Worm (Caenorhabditis elegans) whole organism, young adult: ENCODE measurements around the gene C54C6.11.

Experiments used
- B0336.3 ChIP-seq: fragments of 200-800 bp; sonication (Bioruptor generic); IDR thresholded peaks from 2 replicates; pipeline ENCODE4 v1.3.6; 2022; ENCODE audit warnings: missing genetic modification characterization, missing compliant biosample characterization
- D2030.7 ChIP-seq: fragments of 200-800 bp; sonication (Bioruptor generic); IDR thresholded peaks from 2 replicates; pipeline ENCODE4 v1.3.6; 2022; ENCODE audit warnings: missing genetic modification reagents, missing genetic modification characterization, missing compliant biosample characterization
- F49E8.2 ChIP-seq: sonication (generic microtip); optimal IDR thresholded peaks from 3 replicates; lab custom pipeline; 2017; ENCODE audit warnings: missing genetic modification characterization, mild to moderate bottlenecking, missing compliant biosample characterization, antibody characterized with exemption, moderate library complexity; ENCODE audit not compliant: insufficient read depth
- F55B11.4 ChIP-seq: sonication (generic microtip); optimal IDR thresholded peaks from 2 replicates; lab custom pipeline; 2016; ENCODE audit warnings: missing compliant biosample characterization, missing genetic modification characterization, borderline replicate concordance; ENCODE audit not compliant: insufficient read depth
- F57C9.4 ChIP-seq: sonication (generic microtip); optimal IDR thresholded peaks from 2 replicates; lab custom pipeline; 2017; ENCODE audit warnings: mild to moderate bottlenecking, missing genetic modification characterization, missing compliant biosample characterization
- K12H6.12 ChIP-seq: fragments of 200-800 bp; sonication (Bioruptor generic); optimal IDR thresholded peaks from 2 replicates; lab custom pipeline; 2018; ENCODE audit warnings: mild to moderate bottlenecking, missing genetic modification characterization, missing compliant biosample characterization
- Y53F4B.3 ChIP-seq: fragments of 200-800 bp; sonication (Bioruptor generic); IDR thresholded peaks from 2 replicates; pipeline ENCODE4 v1.3.6; 2022; ENCODE audit warnings: missing genetic modification reagents, missing genetic modification characterization, missing compliant biosample characterization
- Y53G8AR.9 ChIP-seq: fragments of 200-800 bp; sonication (Bioruptor generic); conservative IDR thresholded peaks from 2 replicates; pipeline ENCODE4 v1.3.6; 2022; ENCODE audit warnings: missing genetic modification reagents, missing genetic modification characterization, missing compliant biosample characterization
- Y79H2A.3 ChIP-seq: fragments of 200-800 bp; sonication (Bioruptor generic); conservative IDR thresholded peaks from 2 replicates; pipeline ENCODE4 v1.3.6; 2022; ENCODE audit warnings: missing genetic modification reagents, missing genetic modification characterization, missing compliant biosample characterization
- aptf-2 ChIP-seq: fragments of 200-800 bp; sonication (Bioruptor generic); conservative IDR thresholded peaks from 2 replicates; pipeline ENCODE4 v1.3.6; 2022; ENCODE audit warnings: missing genetic modification reagents, missing genetic modification characterization, missing compliant biosample characterization
- atf-7 ChIP-seq: sonication (generic microtip); optimal IDR thresholded peaks from 2 replicates; lab custom pipeline; 2017; ENCODE audit warnings: mild to moderate bottlenecking, missing genetic modification characterization, missing compliant biosample characterization
- athp-1 ChIP-seq: sonication (generic microtip); optimal IDR thresholded peaks from 2 replicates; lab custom pipeline; 2017; ENCODE audit warnings: mild to moderate bottlenecking, missing genetic modification characterization, missing compliant biosample characterization
- attf-6 ChIP-seq: fragments of 200-800 bp; sonication (Bioruptor generic); IDR thresholded peaks from 2 replicates; pipeline ENCODE4 v1.3.6; 2022; ENCODE audit warnings: missing genetic modification reagents, missing genetic modification characterization, missing compliant biosample characterization
- bed-2 ChIP-seq: fragments of 200-800 bp; sonication (Bioruptor generic); IDR thresholded peaks from 2 replicates; pipeline ENCODE4 v1.3.6; 2022; ENCODE audit warnings: missing genetic modification reagents, missing genetic modification characterization, missing compliant biosample characterization
- ceh-40 ChIP-seq: fragments of 200-800 bp; sonication (Bioruptor generic); IDR thresholded peaks from 2 replicates; pipeline ENCODE4 v1.3.6; 2022; ENCODE audit warnings: missing genetic modification characterization, missing compliant biosample characterization
- die-1 ChIP-seq: sonication (generic microtip); optimal IDR thresholded peaks from 2 replicates; lab custom pipeline; 2016; ENCODE audit warnings: missing genotype, mild to moderate bottlenecking, missing genetic modification characterization, missing compliant biosample characterization
- dpl-1 ChIP-seq: fragments of 150-350 bp; optimal IDR thresholded peaks from 2 replicates; lab custom pipeline; 2014; ENCODE audit warnings: missing biosample characterization, missing genetic modification reagents, missing genetic modification characterization
- fkh-3 ChIP-seq: sonication (generic microtip); optimal IDR thresholded peaks from 2 replicates; lab custom pipeline; 2016; ENCODE audit warnings: mild to moderate bottlenecking, missing genetic modification characterization, missing compliant biosample characterization
- hmg-1.2 ChIP-seq: fragments of 200-800 bp; sonication (Bioruptor generic); IDR thresholded peaks from 2 replicates; pipeline ENCODE4 v1.3.6; 2022; ENCODE audit warnings: missing genetic modification reagents, missing genetic modification characterization, missing compliant biosample characterization
- lin-26 ChIP-seq: fragments of 200-800 bp; sonication (Bioruptor generic); IDR thresholded peaks from 2 replicates; pipeline ENCODE4 v1.3.6; 2022; ENCODE audit warnings: missing genetic modification reagents, missing genetic modification characterization, missing compliant biosample characterization
- lin-35 ChIP-seq, 3 experiments: fragments of 150-350 bp in 2 of 3; sonication (generic microtip) in 1 of 3; optimal IDR thresholded peaks; 2 replicates each; lab custom pipeline; 2014 to 2018; ENCODE audit warnings: missing biosample characterization in 3 of 3, missing genetic modification characterization in 3 of 3, missing genetic modification reagents in 3 of 3
- lsl-1 ChIP-seq: fragments of 200-800 bp; sonication (Bioruptor generic); optimal IDR thresholded peaks from 2 replicates; lab custom pipeline; 2018; ENCODE audit warnings: mild to moderate bottlenecking, missing genetic modification characterization, moderate library complexity, missing compliant biosample characterization
- nfya-1 ChIP-seq: sonication (generic microtip); optimal IDR thresholded peaks from 2 replicates; lab custom pipeline; 2017; ENCODE audit warnings: antibody characterized with exemption, missing compliant biosample characterization, missing genetic modification characterization, borderline replicate concordance; ENCODE audit not compliant: insufficient read depth
- nfyb-1 ChIP-seq: fragments of 200-800 bp; sonication (Bioruptor generic); IDR thresholded peaks from 2 replicates; pipeline ENCODE4 v1.3.6; 2022; ENCODE audit warnings: missing genetic modification reagents, missing genetic modification characterization, missing compliant biosample characterization
- nhr-120 ChIP-seq: fragments of 200-800 bp; sonication (Bioruptor generic); IDR thresholded peaks from 2 replicates; pipeline ENCODE4 v1.3.6; 2022; ENCODE audit warnings: missing genetic modification characterization, missing compliant biosample characterization
- nhr-179 ChIP-seq: sonication (generic microtip); optimal IDR thresholded peaks from 2 replicates; lab custom pipeline; 2016; ENCODE audit warnings: mild to moderate bottlenecking, missing genetic modification characterization, missing compliant biosample characterization
- pbrm-1 ChIP-seq: fragments of 200-800 bp; sonication (Bioruptor generic); IDR thresholded peaks from 2 replicates; pipeline ENCODE4 v1.3.6; 2022; ENCODE audit warnings: missing genetic modification reagents, missing genetic modification characterization, missing compliant biosample characterization
- rcor-1 ChIP-seq: fragments of 200-800 bp; sonication (Bioruptor generic); IDR thresholded peaks from 2 replicates; pipeline ENCODE4 v1.3.6; 2022; ENCODE audit warnings: missing genetic modification reagents, missing genetic modification characterization, missing compliant biosample characterization
- rpc-1 ChIP-seq, 2 experiments: fragments of 150-350 bp in 1 of 2; sonication (generic microtip) in 1 of 2; optimal IDR thresholded peaks; 2 replicates each; lab custom pipeline; 2014 to 2018; ENCODE audit warnings: missing biosample characterization in 1 of 2, missing genetic modification characterization in 1 of 2, missing genetic modification reagents in 1 of 2, missing genotype in 1 of 2
- snpc-1.3 ChIP-seq: sonication (generic microtip); optimal IDR thresholded peaks from 2 replicates; lab custom pipeline; 2017; ENCODE audit warnings: missing genetic modification characterization, mild to moderate bottlenecking, missing compliant biosample characterization, antibody characterized with exemption, moderate library complexity, missing genotype, missing genetic modification reagents; ENCODE audit not compliant: insufficient read depth
- tbp1 ChIP-seq: fragments of 200-800 bp; sonication (Bioruptor generic); optimal IDR thresholded peaks from 2 replicates; lab custom pipeline; 2018; ENCODE audit warnings: mild to moderate bottlenecking, missing genetic modification characterization, missing compliant biosample characterization
- tlf-1 ChIP-seq: fragments of 200-800 bp; sonication (Bioruptor generic); optimal IDR thresholded peaks from 2 replicates; lab custom pipeline; 2018; ENCODE audit warnings: mild to moderate bottlenecking, missing genetic modification characterization, missing compliant biosample characterization
- unc-62 ChIP-seq: fragments of 150-350 bp; optimal IDR thresholded peaks from 2 replicates; lab custom pipeline; 2014; ENCODE audit warnings: missing biosample characterization, missing genetic modification reagents, missing genetic modification characterization
- zfh-2 ChIP-seq: fragments of 200-800 bp; sonication (Bioruptor generic); conservative IDR thresholded peaks from 2 replicates; pipeline ENCODE4 v1.3.6; 2022; ENCODE audit warnings: missing genetic modification reagents, missing genetic modification characterization, missing compliant biosample characterization
- ztf-25 ChIP-seq: fragments of 200-800 bp; sonication (Bioruptor generic); IDR thresholded peaks from 2 replicates; pipeline ENCODE4 v1.3.6; 2022; ENCODE audit warnings: missing genetic modification reagents, missing genetic modification characterization, missing compliant biosample characterization

C54C6.11 gene

ce11 chrIII:3573281-3573680 is 25.2 kb downstream of the C54C6.11 start, which contains the start of gene nhr-6:
TSS of gene nhr-6 (plus strand) at chrIII:3573581.
- TF ChIP-seq lsl-1 (GFP tag; lab: Kevin White, UChicago): no peak
- TF ChIP-seq fkh-3 (tag; lab: Kevin White, UChicago): no peak
- no peak for TF ChIP-seq lin-26
- no peak for TF ChIP-seq lin-35 (GFP tag; optimal IDR thresholded peaks at IDR 0.05; lab: Kevin White, UChicago)
- TF ChIP-seq ceh-40: no peak

- TF ChIP-seq dpl-1 (GFP tag; lab: Kevin White, UChicago) (no peak), Y53G8AR.9 (GFP tag; lab: Robert Waterston, UW) (no peak), nhr-120 (GFP tag; lab: Robert Waterston, UW) (no peak), D2030.7 (GFP tag; lab: Robert Waterston, UW) (no peak), rcor-1 (GFP tag; lab: Robert Waterston, UW) (no peak)
Measured at ce11 chrIII:3581636-3582035, 33.5 kb downstream of the C54C6.11 start, which contains the start of gene C48D5.3. TSS of gene C48D5.3 (minus strand) at chrIII:3581736.

- 0 out of 2 replicates have a peak, but pooled peaks have one; percentile 16 for TF ChIP-seq zfh-2
- TF ChIP-seq hmg-1.2 (GFP tag; lab: Robert Waterston, UW): peak; percentile 88
- TF ChIP-seq K12H6.12 (tag; lab: Kevin White, UChicago): no peak
- TF ChIP-seq F57C9.4: no peak
Measured at ce11 chrIII:3583341-3583740, 35.2 kb downstream of the C54C6.11 start.

- TF ChIP-seq F55B11.4 (tag; lab: Kevin White, UChicago) (no peak), tbp1 (GFP tag; lab: Kevin White, UChicago) (no peak), attf-6 (GFP tag; lab: Robert Waterston, UW) (no peak), hmg-1.2 (GFP tag; lab: Robert Waterston, UW) (no peak), athp-1 (no peak), F49E8.2 (tag; lab: Kevin White, UChicago) (no peak), Y79H2A.3 (GFP tag; lab: Robert Waterston, UW) (no peak), unc-62 (GFP tag; lab: Kevin White, UChicago) (no peak), aptf-2 (GFP tag; lab: Robert Waterston, UW) (no peak), bed-2 (GFP tag; lab: Robert Waterston, UW) (no peak)
Measured at ce11 chrIII:3588183-3588582, 40.1 kb downstream of the C54C6.11 start.

ce11 chrIII:3590365-3590764 is 42.2 kb downstream of the C54C6.11 start, which contains the start of gene ptp-1:
TSS of gene ptp-1 (plus strand) at chrIII:3590722.
- TF ChIP-seq snpc-1.3 (tag; lab: Kevin White, UChicago): no peak
- TF ChIP-seq die-1 (tag; lab: Kevin White, UChicago): no peak
- TF ChIP-seq lin-26: no peak
- TF ChIP-seq pbrm-1: no peak
- TF ChIP-seq ztf-25 (GFP tag; lab: Robert Waterston, UW): no peak
- TF ChIP-seq B0336.3: no peak
- no peak for TF ChIP-seq lin-35 (GFP tag; optimal IDR thresholded peaks at IDR 0.05; lab: Kevin White, UChicago)
- no peak for TF ChIP-seq nhr-179 (tag; lab: Kevin White, UChicago)
- no peak for TF ChIP-seq nfyb-1 (GFP tag; lab: Robert Waterston, UW)
- no peak for TF ChIP-seq rpc-1 (optimal IDR thresholded peaks at IDR 0.05; lab: Kevin White, UChicago)
- TF ChIP-seq rpc-1 (tag; optimal IDR thresholded peaks at IDR 0.05; lab: Kevin White, UChicago): no peak
- no peak for TF ChIP-seq atf-7 (tag; lab: Kevin White, UChicago)
- no peak for TF ChIP-seq Y53F4B.3 (GFP tag; lab: Robert Waterston, UW)
- TF ChIP-seq tlf-1 (GFP tag; lab: Kevin White, UChicago): no peak
- TF ChIP-seq bed-2 (GFP tag; lab: Robert Waterston, UW): no peak
- no peak for TF ChIP-seq Y79H2A.3 (GFP tag; lab: Robert Waterston, UW)
- no peak for TF ChIP-seq nfya-1 (tag; lab: Kevin White, UChicago)
